Fruit fly (Drosophila melanogaster) whole organism, adult: ENCODE measurements around the gene Sb.

Source experiments
- CG12768 ChIP-seq: fragments of 200-800 bp; sonication (Bioruptor generic); optimal IDR thresholded peaks from 2 replicates; lab custom pipeline; 2017; ENCODE audit warnings: missing biosample characterization, missing genetic modification characterization, mild to moderate bottlenecking, moderate library complexity, missing genetic modification reagents
- CG5204 ChIP-seq: fragments of 200-800 bp; sonication (Bioruptor generic); optimal IDR thresholded peaks from 2 replicates; lab custom pipeline; 2016; ENCODE audit warnings: missing biosample characterization, missing genetic modification characterization
- CG7045 ChIP-seq: fragments of 200-800 bp; sonication (Bioruptor generic); optimal IDR thresholded peaks from 2 replicates; lab custom pipeline; 2017; ENCODE audit warnings: missing biosample characterization, mild to moderate bottlenecking, missing genetic modification characterization
- CG7101 ChIP-seq: fragments of 200-800 bp; sonication (Bioruptor generic); optimal IDR thresholded peaks from 2 replicates; lab custom pipeline; 2018; ENCODE audit warnings: missing biosample characterization, mild to moderate bottlenecking, missing genetic modification characterization, moderate library complexity
- Clk ChIP-seq: fragments of 200-800 bp; sonication (Bioruptor generic); optimal IDR thresholded peaks from 2 replicates; lab custom pipeline; 2017; ENCODE audit warnings: missing biosample characterization, missing genetic modification characterization
- Crg-1 ChIP-seq: fragments of 200-800 bp; sonication (Bioruptor generic); optimal IDR thresholded peaks from 2 replicates; lab custom pipeline; 2016; ENCODE audit warnings: missing biosample characterization, missing genetic modification characterization
- Mnt ChIP-seq: fragments of 200-800 bp; sonication (Bioruptor generic); optimal IDR thresholded peaks from 2 replicates; lab custom pipeline; 2016; ENCODE audit warnings: missing biosample characterization, mild to moderate bottlenecking, missing genetic modification characterization
- cic ChIP-seq: fragments of 200-800 bp; sonication (Bioruptor generic); optimal IDR thresholded peaks from 2 replicates; lab custom pipeline; 2017; ENCODE audit warnings: missing biosample characterization, mild to moderate bottlenecking, missing genetic modification characterization, moderate library complexity
- cnc ChIP-seq, 2 experiments: fragments of >200 bp; optimal IDR thresholded peaks; 2 replicates each; lab custom pipeline; 2017
- kay ChIP-seq: fragments of 200-800 bp; sonication (Bioruptor generic); peaks from one replicate; lab custom pipeline; 2016; ENCODE audit warnings: missing biosample characterization, missing genetic modification characterization, borderline replicate concordance
- ovo ChIP-seq: fragments of 200-800 bp; sonication (Bioruptor generic); optimal IDR thresholded peaks from 2 replicates; lab custom pipeline; 2016; ENCODE audit warnings: missing biosample characterization, missing genetic modification characterization
- pad ChIP-seq: fragments of 200-800 bp; sonication (Bioruptor generic); optimal IDR thresholded peaks from 3 replicates; lab custom pipeline; 2017; ENCODE audit warnings: missing biosample characterization, missing genetic modification characterization, mild to moderate bottlenecking, moderate library complexity, missing genetic modification reagents
- tj ChIP-seq: fragments of 200-800 bp; sonication (Bioruptor generic); optimal IDR thresholded peaks from 3 replicates; lab custom pipeline; 2017; ENCODE audit warnings: missing biosample characterization, mild to moderate bottlenecking, missing genetic modification characterization, moderate library complexity

DNA sequence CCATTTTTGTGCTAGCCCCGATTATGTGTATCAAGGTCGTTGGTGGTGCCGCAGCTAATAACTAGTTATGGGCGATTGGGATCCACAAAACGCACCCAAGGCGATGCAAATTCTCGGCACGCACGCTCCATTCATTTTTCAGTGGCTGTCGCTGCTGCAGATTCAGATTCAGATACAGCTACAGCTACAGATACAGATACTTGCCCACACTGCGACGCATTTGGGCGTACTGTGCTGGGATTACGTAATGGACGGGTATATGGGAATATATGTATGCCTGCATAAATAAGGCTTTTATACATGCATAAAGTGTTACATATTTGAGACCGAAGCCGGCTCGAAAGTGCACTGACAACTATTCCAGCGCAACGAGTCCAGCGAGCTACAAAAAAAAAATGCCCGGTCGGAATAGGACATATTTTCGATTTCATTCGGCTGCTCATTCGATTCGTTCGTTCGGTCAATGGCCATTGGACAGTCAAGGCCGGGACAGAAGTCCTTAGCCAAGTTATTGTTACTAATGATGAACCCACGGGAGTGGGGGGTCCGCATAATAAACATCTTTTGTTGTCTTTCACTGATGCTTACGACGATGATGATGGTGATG, 66.4 kb downstream of the Sb start:
- no peak for TF ChIP-seq ovo (GFP tag; lab: Kevin White, UChicago)
- no peak for TF ChIP-seq Mnt (GFP tag; lab: Kevin White, UChicago)
- TF ChIP-seq kay (GFP tag; lab: Kevin White, UChicago) = no peak
- TF ChIP-seq tj = no peak
- no peak for TF ChIP-seq cic (GFP tag; lab: Kevin White, UChicago)
- TF ChIP-seq CG7101 (tag; lab: Kevin White, UChicago) = no peak
- TF ChIP-seq cnc (optimal IDR thresholded peaks at IDR 0.05; lab: Kevin White, UChicago) = no peak
- no peak for TF ChIP-seq CG7045 (GFP tag; lab: Kevin White, UChicago)
- TF ChIP-seq pad = no peak
- TF ChIP-seq Clk (GFP tag; lab: Kevin White, UChicago) = no peak
- no peak for TF ChIP-seq CG5204 (GFP tag; lab: Kevin White, UChicago)
- no peak for TF ChIP-seq CG12768 (GFP tag; lab: Kevin White, UChicago)
- TF ChIP-seq Crg-1 = no peak
